Fruit fly (Drosophila melanogaster) whole organism, wandering third instar larva: ENCODE measurements around the gene NijB.
A peak's percentile ranks its signal among the peaks of the same experiment; 100 is the strongest.

Experiments used
- Abd-B ChIP-seq: fragments of >200 bp; optimal IDR thresholded peaks from 2 replicates; lab custom pipeline; 2017; ENCODE audit warnings: missing biosample characterization, missing genetic modification characterization
- CG32264 ChIP-seq: fragments of 200-800 bp; sonication (Bioruptor generic); optimal IDR thresholded peaks from 2 replicates; lab custom pipeline; 2016; ENCODE audit warnings: missing biosample characterization, missing genetic modification characterization
- CG9705 ChIP-seq: fragments of 200-800 bp; sonication (Bioruptor generic); optimal IDR thresholded peaks from 2 replicates; lab custom pipeline; 2018; ENCODE audit warnings: missing biosample characterization, mild to moderate bottlenecking, missing genetic modification characterization
- CrebA ChIP-seq: fragments of 200-800 bp; sonication (Bioruptor generic); optimal IDR thresholded peaks from 2 replicates; lab custom pipeline; 2016; ENCODE audit warnings: missing biosample characterization, mild to moderate bottlenecking, missing genetic modification characterization, borderline replicate concordance
- Dfd ChIP-seq: fragments of >200 bp; optimal IDR thresholded peaks from 2 replicates; lab custom pipeline; 2017; ENCODE audit warnings: missing biosample characterization, missing genetic modification characterization
- Dif ChIP-seq: fragments of 200-275, 200-300 bp; sonication (Bioruptor generic); optimal IDR thresholded peaks from 2 replicates; lab custom pipeline; 2018; ENCODE audit warnings: missing biosample characterization, missing genetic modification characterization; ENCODE audit not compliant: partially characterized antibody
- GATAd ChIP-seq: sonication (Bioruptor generic); optimal IDR thresholded peaks from 2 replicates; lab custom pipeline; 2016; ENCODE audit warnings: missing biosample characterization, missing genetic modification characterization
- HLH106 ChIP-seq: fragments of 200-800 bp; optimal IDR thresholded peaks from 3 replicates; lab custom pipeline; 2019; ENCODE audit warnings: missing biosample characterization, mild to moderate bottlenecking, missing genetic modification characterization, moderate library complexity
- Hnf4 ChIP-seq: fragments of 200-800 bp; sonication (Bioruptor generic); optimal IDR thresholded peaks from 2 replicates; lab custom pipeline; 2016; ENCODE audit warnings: missing biosample characterization, mild to moderate bottlenecking, missing genetic modification characterization
- Hr78 ChIP-seq: fragments of >200 bp; optimal IDR thresholded peaks from 2 replicates; lab custom pipeline; 2017; ENCODE audit warnings: missing biosample characterization, missing genetic modification characterization
- Hr83 ChIP-seq: fragments of 200-300 bp; sonication (Bioruptor generic); optimal IDR thresholded peaks from 2 replicates; lab custom pipeline; 2016; ENCODE audit warnings: missing biosample characterization, mild to moderate bottlenecking, missing genetic modification characterization, moderate library complexity; ENCODE audit not compliant: poor library complexity, severe bottlenecking
- Jra ChIP-seq: sonication (Bioruptor generic); optimal IDR thresholded peaks from 2 replicates; lab custom pipeline; 2016; ENCODE audit warnings: missing biosample characterization, missing genetic modification characterization
- Mio ChIP-seq: sonication (Bioruptor generic); optimal IDR thresholded peaks from 2 replicates; lab custom pipeline; 2016; ENCODE audit warnings: missing biosample characterization, missing genetic modification characterization
- Myc ChIP-seq: fragments of >200 bp; optimal IDR thresholded peaks from 2 replicates; lab custom pipeline; 2017
- N ChIP-seq: fragments of >200 bp; optimal IDR thresholded peaks from 2 replicates; lab custom pipeline; 2018; ENCODE audit warnings: missing biosample characterization, missing external identifiers, missing genetic modification characterization
- OdsH ChIP-seq: fragments of 200-800 bp; sonication (Bioruptor generic); optimal IDR thresholded peaks from 2 replicates; lab custom pipeline; 2016; ENCODE audit warnings: missing biosample characterization, mild to moderate bottlenecking, missing genetic modification characterization
- Rel ChIP-seq, 2 experiments: fragments of 200-800 bp; sonication (Bioruptor generic) in 1 of 2; optimal IDR thresholded peaks; 2 replicates in 1 of 2; 3 replicates in 1 of 2; lab custom pipeline; 2016 to 2019; ENCODE audit warnings: mild to moderate bottlenecking in 2 of 2, missing biosample characterization in 2 of 2, missing genetic modification characterization in 2 of 2, moderate library complexity in 1 of 2
- Sp1 ChIP-seq: fragments of 200-800 bp; sonication (Bioruptor generic); optimal IDR thresholded peaks from 3 replicates; lab custom pipeline; 2019; ENCODE audit warnings: missing biosample characterization, mild to moderate bottlenecking, missing genetic modification characterization, moderate library complexity
- Vsx2 ChIP-seq: fragments of 200-300, 225-300 bp; sonication (Bioruptor generic); optimal IDR thresholded peaks from 2 replicates; lab custom pipeline; 2018; ENCODE audit warnings: missing biosample characterization, missing genetic modification characterization; ENCODE audit not compliant: partially characterized antibody
- br ChIP-seq: fragments of 200-800 bp; sonication (Bioruptor generic); optimal IDR thresholded peaks from 2 replicates; lab custom pipeline; 2016; ENCODE audit warnings: missing biosample characterization, missing genetic modification characterization
- brk ChIP-seq: fragments of 200-800 bp; sonication (Bioruptor generic); optimal IDR thresholded peaks from 2 replicates; lab custom pipeline; 2016; ENCODE audit warnings: missing biosample characterization, mild to moderate bottlenecking, missing genetic modification characterization
- dl ChIP-seq, 2 experiments: fragments of 175-275, 200-275 bp in 1 of 2; fragments of 200-275 bp in 1 of 2; sonication (Bioruptor generic); optimal IDR thresholded peaks; lab custom pipeline; 2018; ENCODE audit warnings: mild to moderate bottlenecking in 2 of 2, missing biosample characterization in 2 of 2, missing genetic modification characterization in 2 of 2, moderate library complexity in 2 of 2; ENCODE audit not compliant: partially characterized antibody in 2 of 2, insufficient read depth in 1 of 2
- dmrt93B ChIP-seq: fragments of 200-800 bp; sonication (Bioruptor generic); optimal IDR thresholded peaks from 2 replicates; lab custom pipeline; 2018; ENCODE audit warnings: missing biosample characterization, mild to moderate bottlenecking, missing genetic modification characterization
- dsf ChIP-seq: sonication (Bioruptor generic); optimal IDR thresholded peaks from 2 replicates; lab custom pipeline; 2016; ENCODE audit warnings: missing biosample characterization, missing genetic modification characterization, borderline replicate concordance
- ey ChIP-seq: fragments of 200-800 bp; sonication (Bioruptor generic); optimal IDR thresholded peaks from 2 replicates; lab custom pipeline; 2016; ENCODE audit warnings: missing biosample characterization, missing genetic modification characterization
- foxo ChIP-seq, 2 experiments: fragments of 200-800 bp; sonication (Bioruptor generic); optimal IDR thresholded peaks; 2 replicates in 1 of 2; 3 replicates in 1 of 2; lab custom pipeline; 2016 to 2017; ENCODE audit warnings: missing biosample characterization in 2 of 2, missing genetic modification characterization in 2 of 2
- fru ChIP-seq: fragments of 200-800 bp; sonication (Bioruptor generic); optimal IDR thresholded peaks from 3 replicates; lab custom pipeline; 2016; ENCODE audit warnings: missing biosample characterization, mild to moderate bottlenecking, missing genetic modification characterization
- h ChIP-seq: fragments of 200-800 bp; sonication (Bioruptor generic); optimal IDR thresholded peaks from 3 replicates; lab custom pipeline; 2016; ENCODE audit warnings: missing biosample characterization, mild to moderate bottlenecking, missing genetic modification characterization
- jim ChIP-seq: fragments of 175-275, 200-325 bp; sonication (Bioruptor generic); optimal IDR thresholded peaks from 2 replicates; lab custom pipeline; 2016; ENCODE audit warnings: missing biosample characterization, mild to moderate bottlenecking, missing genetic modification characterization
- lola ChIP-seq: fragments of >200 bp; optimal IDR thresholded peaks from 2 replicates; lab custom pipeline; 2017; ENCODE audit warnings: missing biosample characterization, missing genetic modification characterization
- pan ChIP-seq: fragments of >200 bp; optimal IDR thresholded peaks from 2 replicates; lab custom pipeline; 2017
- psq ChIP-seq: fragments of 200-800 bp; sonication (Bioruptor generic); optimal IDR thresholded peaks from 3 replicates; lab custom pipeline; 2017; ENCODE audit warnings: missing biosample characterization, mild to moderate bottlenecking, missing genetic modification characterization, moderate library complexity
- rgr ChIP-seq: fragments of 200-800 bp; sonication (Bioruptor generic); optimal IDR thresholded peaks from 3 replicates; lab custom pipeline; 2016; ENCODE audit warnings: missing biosample characterization, mild to moderate bottlenecking, missing genetic modification characterization
- sage ChIP-seq: fragments of 200-800 bp; sonication (Bioruptor generic); optimal IDR thresholded peaks from 2 replicates; lab custom pipeline; 2016; ENCODE audit warnings: missing biosample characterization, mild to moderate bottlenecking, missing genetic modification characterization
- sv ChIP-seq: fragments of 200-800 bp; sonication (Bioruptor generic); optimal IDR thresholded peaks from 3 replicates; lab custom pipeline; 2016; ENCODE audit warnings: missing biosample characterization, missing genetic modification characterization
- tai ChIP-seq: sonication (Bioruptor generic); optimal IDR thresholded peaks from 2 replicates; lab custom pipeline; 2016; ENCODE audit warnings: missing biosample characterization, missing genetic modification characterization
- usp ChIP-seq: fragments of >200 bp; optimal IDR thresholded peaks from 2 replicates; lab custom pipeline; 2017; ENCODE audit warnings: missing biosample characterization, missing genetic modification characterization
- woc ChIP-seq: sonication (Bioruptor generic); optimal IDR thresholded peaks from 2 replicates; lab custom pipeline; 2016; ENCODE audit warnings: missing biosample characterization, mild to moderate bottlenecking, missing genetic modification characterization

The NijB gene

dm6 chr3L:18869035-18869826 is 23.0 kb upstream of the NijB start, which contains the start of gene Grx1:
Grx1 (plus strand) TSS chr3L:18869230.
- TF ChIP-seq GATAd (GFP tag; lab: Kevin White, UChicago), result peak; percentile 58
- no peak for TF ChIP-seq Myc (lab: Kevin White, UChicago)
- TF ChIP-seq dsf (GFP tag; lab: Kevin White, UChicago), result peak; percentile 39
- peak; percentile 68 for TF ChIP-seq sv (GFP tag; lab: Kevin White, UChicago)
- peak; percentile 63 for TF ChIP-seq rgr (GFP tag; lab: Kevin White, UChicago)
- TF ChIP-seq OdsH (GFP tag; lab: Kevin White, UChicago), result peak; percentile 55
- peak; percentile 27 for TF ChIP-seq psq (GFP tag; lab: Kevin White, UChicago)
- peak; percentile 63 for TF ChIP-seq Jra
- no peak for TF ChIP-seq CrebA
- TF ChIP-seq Dif (GFP tag; lab: Kevin White, UChicago), result no peak
- TF ChIP-seq Sp1 (GFP tag; lab: Kevin White, UChicago), result peak; percentile 43
- peak; percentile 24 for TF ChIP-seq CG9705 (GFP tag; lab: Kevin White, UChicago)
- TF ChIP-seq tai (GFP tag; lab: Kevin White, UChicago), result no peak
- no peak for TF ChIP-seq pan (lab: Kevin White, UChicago)
- no peak for TF ChIP-seq jim (GFP tag; lab: Kevin White, UChicago)
- no peak for TF ChIP-seq lola
- no peak for TF ChIP-seq Dfd
- TF ChIP-seq sage (GFP tag; lab: Kevin White, UChicago), result no peak
- TF ChIP-seq Vsx2 (GFP tag; lab: Kevin White, UChicago), result no peak
- no peak for TF ChIP-seq N (GFP tag; lab: Kevin White, UChicago)
- peak; percentile 25 for TF ChIP-seq br
- TF ChIP-seq h (GFP tag; lab: Kevin White, UChicago), result peak; percentile 60
- TF ChIP-seq brk (GFP tag; lab: Kevin White, UChicago), result peak; percentile 79
- peak; percentile 66 for TF ChIP-seq Hnf4 (GFP tag; lab: Kevin White, UChicago)
- no peak for TF ChIP-seq usp (GFP tag; lab: Kevin White, UChicago)
- no peak for TF ChIP-seq dmrt93B
- TF ChIP-seq Hr83 (GFP tag; lab: Kevin White, UChicago), result no peak
- peak; percentile 35 for TF ChIP-seq CG32264
- peak; percentile 56 for TF ChIP-seq HLH106 (tag; lab: Kevin White, UChicago)
- peak; percentile 46 for TF ChIP-seq ey (GFP tag; lab: Kevin White, UChicago)
- TF ChIP-seq dl (GFP tag; optimal IDR thresholded peaks at IDR 0.05; lab: Kevin White, UChicago; ENCODE audit: insufficient read depth in 1 of 2, partially characterized antibody in 2 of 2), result no peak
- no peak for TF ChIP-seq Rel (GFP tag; optimal IDR thresholded peaks at IDR 0.05; lab: Kevin White, UChicago)
- peak; percentile 91 for TF ChIP-seq Rel (tag; optimal IDR thresholded peaks at IDR 0.05; lab: Kevin White, UChicago)
- no peak for TF ChIP-seq woc
- TF ChIP-seq fru, result peak; percentile 49
- peak in 1 of 2 experiments; percentile 75 for TF ChIP-seq foxo (GFP tag; optimal IDR thresholded peaks at IDR 0.05; lab: Kevin White, UChicago)
- no peak for TF ChIP-seq Hr78 (GFP tag; lab: Kevin White, UChicago)
- no peak for TF ChIP-seq Abd-B
- no peak for TF ChIP-seq Mio (GFP tag; lab: Kevin White, UChicago)

DNA sequence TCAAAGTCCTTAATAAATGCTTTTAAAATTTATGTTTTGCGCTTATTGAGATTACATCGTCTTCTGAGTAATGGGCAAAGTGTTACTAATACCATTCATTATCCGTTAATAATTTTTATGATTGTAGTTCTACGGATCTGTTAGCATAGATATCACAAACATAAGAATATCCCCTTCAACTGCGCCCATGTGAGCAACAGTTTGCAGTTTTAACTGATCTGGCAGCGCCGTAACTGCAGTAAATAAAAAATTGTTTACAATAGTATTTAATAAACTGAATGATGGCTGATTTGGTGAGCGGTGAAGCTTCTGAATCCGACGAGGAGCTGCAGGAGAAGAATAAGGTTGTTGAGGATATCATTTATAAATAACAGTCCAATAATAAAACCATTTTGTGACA is 22.2 kb upstream of the NijB start, which contains the start of gene Blos3:
Blos3 (plus strand) TSS at position 198 of the 400 bp plus-strand sequence.
- peak; percentile 54 for TF ChIP-seq Hr83 (GFP tag; lab: Kevin White, UChicago)
- TF ChIP-seq h (GFP tag; lab: Kevin White, UChicago), result peak; percentile 71
- TF ChIP-seq N (GFP tag; lab: Kevin White, UChicago), result no peak
- TF ChIP-seq ey (GFP tag; lab: Kevin White, UChicago), result peak; percentile 61
- TF ChIP-seq rgr (GFP tag; lab: Kevin White, UChicago), result peak; percentile 55
- peak; percentile 54 for TF ChIP-seq Jra
- TF ChIP-seq Dif (GFP tag; lab: Kevin White, UChicago), result no peak
- peak; percentile 50 for TF ChIP-seq OdsH (GFP tag; lab: Kevin White, UChicago)
- TF ChIP-seq psq (GFP tag; lab: Kevin White, UChicago), result peak; percentile 44
- TF ChIP-seq foxo (GFP tag; optimal IDR thresholded peaks at IDR 0.05; lab: Kevin White, UChicago), result peak in 1 of 2 experiments; percentile 83
- no peak for TF ChIP-seq Sp1 (GFP tag; lab: Kevin White, UChicago)
- TF ChIP-seq lola, result no peak
- peak; percentile 52 for TF ChIP-seq CG9705 (GFP tag; lab: Kevin White, UChicago)
- TF ChIP-seq HLH106 (tag; lab: Kevin White, UChicago), result peak; percentile 46
- TF ChIP-seq, all 38 proteins: peak for 10
